Fruit fly (Drosophila melanogaster) whole organism, embryonic: ENCODE data around the gene jhamt.
A peak's percentile ranks its signal among the peaks of the same experiment; 100 is the strongest.

ENCODE experiments used
- Atf6 ChIP-seq: fragments of 200-800 bp; sonication (Bioruptor generic); IDR thresholded peaks from 2 replicates; pipeline ENCODE4 v1.3.6; 2022; ENCODE audit warnings: missing biosample characterization, missing genetic modification characterization
- BEAF-32 ChIP-seq: fragments of 200-800 bp; sonication (Bioruptor generic); optimal IDR thresholded peaks from 3 replicates; lab custom pipeline; 2017; ENCODE audit warnings: missing biosample characterization, missing genetic modification characterization, mild to moderate bottlenecking, moderate library complexity, missing genetic modification reagents
- CG11456 ChIP-seq: fragments of 200-800 bp; sonication (Bioruptor generic); IDR thresholded peaks from 3 replicates; pipeline ENCODE4 v1.3.6; 2022; ENCODE audit warnings: missing biosample characterization, missing genetic modification characterization
- CG12236 ChIP-seq: fragments of 200-800 bp; sonication (Bioruptor generic); optimal IDR thresholded peaks from 2 replicates; lab custom pipeline; 2016; ENCODE audit warnings: missing biosample characterization, missing genetic modification characterization
- CG1233 ChIP-seq: fragments of 200-800 bp; sonication (Bioruptor generic); optimal IDR thresholded peaks from 4 replicates; lab custom pipeline; 2018; ENCODE audit warnings: missing biosample characterization, mild to moderate bottlenecking, missing genetic modification characterization
- CG13424 ChIP-seq: fragments of 200-800 bp; sonication (Bioruptor generic); optimal IDR thresholded peaks from 2 replicates; lab custom pipeline; 2019; ENCODE audit warnings: missing biosample characterization, mild to moderate bottlenecking, missing genetic modification characterization, moderate library complexity
- CG14860 ChIP-seq: fragments of 200-800 bp; sonication (Bioruptor generic); IDR thresholded peaks from 3 replicates; pipeline ENCODE4 v1.3.6; 2022; ENCODE audit warnings: missing biosample characterization, missing genetic modification characterization; ENCODE audit not compliant: partially characterized antibody
- CG17612 ChIP-seq: fragments of 200-800 bp; sonication (Bioruptor generic); IDR thresholded peaks from 2 replicates; pipeline ENCODE4 v1.3.6; 2022; ENCODE audit warnings: missing biosample characterization, missing genetic modification characterization
- CG17802 ChIP-seq: fragments of 200-800 bp; sonication (Bioruptor generic); optimal IDR thresholded peaks from 2 replicates; lab custom pipeline; 2018; ENCODE audit warnings: missing biosample characterization, mild to moderate bottlenecking, missing genetic modification characterization, moderate library complexity
- CG3281 ChIP-seq: fragments of 200-800 bp; sonication (Bioruptor generic); optimal IDR thresholded peaks from 3 replicates; lab custom pipeline; 2017; ENCODE audit warnings: missing biosample characterization, mild to moderate bottlenecking, missing genetic modification characterization
- CG42726 ChIP-seq: fragments of 200-800 bp; sonication (Bioruptor generic); IDR thresholded peaks from 2 replicates; pipeline ENCODE4 v1.3.6; 2022; ENCODE audit warnings: missing biosample characterization, missing genetic modification characterization; ENCODE audit not compliant: partially characterized antibody
- CG5245 ChIP-seq: fragments of 200-800 bp; sonication (Bioruptor generic); optimal IDR thresholded peaks from 3 replicates; lab custom pipeline; 2016; ENCODE audit warnings: missing biosample characterization, missing genetic modification characterization
- CG7987 ChIP-seq: fragments of 200-800 bp; sonication (Bioruptor generic); optimal IDR thresholded peaks from 2 replicates; lab custom pipeline; 2018; ENCODE audit warnings: missing biosample characterization, mild to moderate bottlenecking, missing genetic modification characterization, moderate library complexity
- CG9876 ChIP-seq: fragments of 200-800 bp; sonication (Bioruptor generic); optimal IDR thresholded peaks from 2 replicates; lab custom pipeline; 2016; ENCODE audit warnings: missing biosample characterization, missing genetic modification characterization
- Dp ChIP-seq: fragments of 200-800 bp; sonication (Bioruptor generic); optimal IDR thresholded peaks from 2 replicates; lab custom pipeline; 2018; ENCODE audit warnings: missing biosample characterization, mild to moderate bottlenecking, missing genetic modification characterization, moderate library complexity
- GATAe ChIP-seq: fragments of 200-800 bp; sonication (Bioruptor generic); conservative IDR thresholded peaks from 2 replicates; pipeline ENCODE4 v1.3.6; 2022; ENCODE audit warnings: missing biosample characterization, missing genetic modification characterization
- Gug ChIP-seq: fragments of 200-800 bp; sonication (Bioruptor generic); IDR thresholded peaks from 4 replicates; pipeline ENCODE4 v1.3.6; 2022; ENCODE audit warnings: missing biosample characterization, missing genetic modification characterization
- HLHmδ ChIP-seq: fragments of 200-800 bp; sonication (Bioruptor generic); optimal IDR thresholded peaks from 2 replicates; lab custom pipeline; 2018; ENCODE audit warnings: missing biosample characterization, mild to moderate bottlenecking, missing genetic modification characterization, moderate library complexity
- Hey ChIP-seq: fragments of 200-800 bp; sonication (Bioruptor generic); optimal IDR thresholded peaks from 3 replicates; lab custom pipeline; 2018; ENCODE audit warnings: missing biosample characterization, mild to moderate bottlenecking, missing genetic modification characterization
- Hr3 ChIP-seq: fragments of 200-800 bp; sonication (Bioruptor generic); optimal IDR thresholded peaks from 3 replicates; lab custom pipeline; 2016; ENCODE audit warnings: missing biosample characterization, missing genetic modification characterization
- Mad ChIP-seq: fragments of 200-800 bp; sonication (Bioruptor generic); optimal IDR thresholded peaks from 2 replicates; lab custom pipeline; 2016; ENCODE audit warnings: missing biosample characterization, missing genetic modification characterization
- Med ChIP-seq: fragments of 200-800 bp; sonication (Bioruptor generic); peaks from one replicate; lab custom pipeline; 2016; ENCODE audit warnings: missing biosample characterization, missing genetic modification characterization, mild to moderate bottlenecking, inconsistent platforms, moderate library complexity
- PHDP ChIP-seq: fragments of 200-800 bp; sonication (Bioruptor generic); optimal IDR thresholded peaks from 3 replicates; lab custom pipeline; 2018; ENCODE audit warnings: missing biosample characterization, mild to moderate bottlenecking, missing genetic modification characterization, moderate library complexity
- Rfx ChIP-seq: fragments of 200-800 bp; sonication (Bioruptor generic); IDR thresholded peaks from 2 replicates; pipeline ENCODE4 v1.3.6; 2022; ENCODE audit warnings: missing biosample characterization, missing genetic modification characterization
- amos ChIP-seq: fragments of 200-800 bp; sonication (Bioruptor generic); IDR thresholded peaks from 2 replicates; pipeline ENCODE4 v1.3.6; 2022; ENCODE audit warnings: missing biosample characterization, missing genetic modification characterization; ENCODE audit not compliant: partially characterized antibody
- chn ChIP-seq: fragments of 200-800 bp; sonication (Bioruptor generic); optimal IDR thresholded peaks from 2 replicates; lab custom pipeline; 2016; ENCODE audit warnings: missing biosample characterization, missing genetic modification characterization
- corto ChIP-seq: fragments of 200-800 bp; sonication (Bioruptor generic); optimal IDR thresholded peaks from 2 replicates; lab custom pipeline; 2016; ENCODE audit warnings: missing biosample characterization, mild to moderate bottlenecking, missing genetic modification characterization, moderate library complexity
- cwo ChIP-seq: fragments of 200-800 bp; sonication (Bioruptor generic); optimal IDR thresholded peaks from 3 replicates; lab custom pipeline; 2017; ENCODE audit warnings: missing biosample characterization, missing genetic modification characterization, mild to moderate bottlenecking, moderate library complexity, missing genetic modification reagents
- danr ChIP-seq: fragments of 200-800 bp; sonication (Bioruptor generic); IDR thresholded peaks from 2 replicates; pipeline ENCODE4 v1.3.6; 2022; ENCODE audit warnings: missing biosample characterization, missing genetic modification characterization
- eve ChIP-seq, 2 experiments: fragments of >200 bp; optimal IDR thresholded peaks; 2 replicates each; lab custom pipeline; 2017; ENCODE audit warnings: missing biosample characterization in 2 of 2, missing genetic modification characterization in 2 of 2
- ewg ChIP-seq: fragments of 200-800 bp; sonication (Bioruptor generic); optimal IDR thresholded peaks from 3 replicates; lab custom pipeline; 2017; ENCODE audit warnings: mild to moderate bottlenecking, missing biosample characterization, missing genetic modification reagents, missing genetic modification characterization
- gem ChIP-seq: fragments of 200-800 bp; sonication (Bioruptor generic); optimal IDR thresholded peaks from 2 replicates; lab custom pipeline; 2019; ENCODE audit warnings: missing biosample characterization, mild to moderate bottlenecking, missing genetic modification characterization, moderate library complexity
- grau ChIP-seq: fragments of 200-800 bp; optimal IDR thresholded peaks from 3 replicates; lab custom pipeline; 2019; ENCODE audit warnings: missing biosample characterization, mild to moderate bottlenecking, missing genetic modification characterization, moderate library complexity
- gsb ChIP-seq: fragments of 200-800 bp; sonication (Bioruptor generic); IDR thresholded peaks from 2 replicates; pipeline ENCODE4 v1.3.6; 2022; ENCODE audit warnings: missing biosample characterization, missing genetic modification characterization
- hb ChIP-seq: fragments of 200-800 bp; sonication (Bioruptor generic); IDR thresholded peaks from 3 replicates; pipeline ENCODE4 v1.3.6; 2022; ENCODE audit warnings: missing biosample characterization, missing genetic modification characterization; ENCODE audit not compliant: partially characterized antibody
- hbn ChIP-seq: fragments of 200-800 bp; sonication (Bioruptor generic); IDR thresholded peaks from 2 replicates; pipeline ENCODE4 v1.3.6; 2022; ENCODE audit warnings: missing biosample characterization, missing genetic modification characterization; ENCODE audit not compliant: partially characterized antibody
- jumu ChIP-seq: fragments of 200-800 bp; sonication (Bioruptor generic); optimal IDR thresholded peaks from 3 replicates; lab custom pipeline; 2016; ENCODE audit warnings: missing biosample characterization, missing genetic modification characterization
- kah ChIP-seq: fragments of 200-800 bp; sonication (Bioruptor generic); optimal IDR thresholded peaks from 2 replicates; lab custom pipeline; 2018; ENCODE audit warnings: missing biosample characterization, mild to moderate bottlenecking, missing genetic modification characterization
- nau ChIP-seq: fragments of 200-800 bp; sonication (Bioruptor generic); optimal IDR thresholded peaks from 3 replicates; lab custom pipeline; 2017; ENCODE audit warnings: missing biosample characterization, mild to moderate bottlenecking, missing genetic modification characterization, missing genetic modification reagents
- oc ChIP-seq: fragments of 200-800 bp; sonication (Bioruptor generic); optimal IDR thresholded peaks from 2 replicates; lab custom pipeline; 2018; ENCODE audit warnings: missing biosample characterization, mild to moderate bottlenecking, missing genetic modification characterization, moderate library complexity
- pan ChIP-seq, 4 experiments: fragments of >200 bp in 3 of 4; fragments of 200-800 bp in 1 of 4; sonication (Bioruptor generic) in 1 of 4; optimal IDR thresholded peaks in 3 of 4; IDR thresholded peaks in 1 of 4; 2 replicates each; pipeline versions ENCODE4 v1.3.6 to Lab custom; 2017 to 2022; ENCODE audit warnings: missing biosample characterization in 2 of 4, missing genetic modification characterization in 2 of 4, mixed read lengths in 1 of 4
- pb ChIP-seq: fragments of 200-800 bp; sonication (Bioruptor generic); optimal IDR thresholded peaks from 3 replicates; lab custom pipeline; 2016; ENCODE audit warnings: missing biosample characterization, missing genetic modification characterization
- pros ChIP-seq: fragments of 200-800 bp; sonication (Bioruptor generic); optimal IDR thresholded peaks from 3 replicates; lab custom pipeline; 2019; ENCODE audit warnings: missing biosample characterization, mild to moderate bottlenecking, missing genetic modification characterization, moderate library complexity
- salm ChIP-seq: fragments of 200-800 bp; sonication (Bioruptor generic); optimal IDR thresholded peaks from 2 replicates; lab custom pipeline; 2018; ENCODE audit warnings: missing biosample characterization, mild to moderate bottlenecking, missing genetic modification characterization
- tx ChIP-seq: fragments of 200-800 bp; sonication (Bioruptor generic); optimal IDR thresholded peaks from 2 replicates; lab custom pipeline; 2016; ENCODE audit warnings: missing biosample characterization, missing genetic modification characterization
- unpg ChIP-seq: fragments of 200-800 bp; sonication (Bioruptor generic); optimal IDR thresholded peaks from 3 replicates; lab custom pipeline; 2018; ENCODE audit warnings: missing biosample characterization, mild to moderate bottlenecking, missing genetic modification characterization, moderate library complexity
- vnd ChIP-seq: fragments of 200-800 bp; sonication (Bioruptor generic); IDR thresholded peaks from 3 replicates; pipeline ENCODE4 v1.3.6; 2022; ENCODE audit warnings: missing biosample characterization, missing genetic modification characterization; ENCODE audit not compliant: partially characterized antibody

jhamt gene

dm6 chr2L:16350742-16351568 is 14.7 kb upstream of the jhamt start (continued):
- TF ChIP-seq ewg = peak; percentile 97
- TF ChIP-seq PHDP = peak; percentile 99
- TF ChIP-seq CG14860 (GFP tag; lab: Robert Waterston, UW) = 0 out of 3 replicates have a peak, but pooled peaks have one; percentile 14
- peak; percentile 93 for TF ChIP-seq CG9876 (GFP tag; lab: Kevin White, UChicago)
- peak; percentile 76 to 100 for TF ChIP-seq eve (GFP tag; optimal IDR thresholded peaks at IDR 0.05; lab: Kevin White, UChicago)
- TF ChIP-seq pb (GFP tag; lab: Kevin White, UChicago) = peak; percentile 95
- peak; percentile 89 for TF ChIP-seq CG17802 (tag; lab: Kevin White, UChicago)
- no peak for TF ChIP-seq hbn (GFP tag; lab: Robert Waterston, UW)
- peak; percentile 96 for TF ChIP-seq Hey (tag; lab: Kevin White, UChicago)
- peak; percentile 100 for TF ChIP-seq CG13424 (tag; lab: Kevin White, UChicago)
- peak; percentile 99 for TF ChIP-seq Atf6 (GFP tag; lab: Robert Waterston, UW)
- TF ChIP-seq amos (GFP tag; lab: Robert Waterston, UW) = no peak; the same call in 1 of the 2 replicates
- peak; percentile 97 for TF ChIP-seq gsb (GFP tag; lab: Robert Waterston, UW)
- peak; percentile 97 for TF ChIP-seq kah (GFP tag; lab: Kevin White, UChicago)
- TF ChIP-seq Dp (GFP tag; lab: Kevin White, UChicago) = peak; percentile 34
- no peak; the same call in 1 of the 2 replicates for TF ChIP-seq CG42726 (GFP tag; lab: Robert Waterston, UW)
- peak; percentile 93 for TF ChIP-seq GATAe (GFP tag; lab: Robert Waterston, UW)
- peak; percentile 99 for TF ChIP-seq oc
- TF ChIP-seq Med (GFP tag; lab: Kevin White, UChicago) = peak; percentile 100
- TF ChIP-seq cwo = peak; percentile 98
- peak; percentile 94 for TF ChIP-seq CG12236 (GFP tag; lab: Kevin White, UChicago)
- peak; percentile 99 for TF ChIP-seq unpg (GFP tag; lab: Kevin White, UChicago)
- no peak for TF ChIP-seq hb (GFP tag; lab: Robert Waterston, UW)
- peak; percentile 89 for TF ChIP-seq pros (GFP tag; lab: Kevin White, UChicago)
- TF ChIP-seq CG5245 (GFP tag; lab: Kevin White, UChicago) = peak; percentile 99
- peak; percentile 98 for TF ChIP-seq Hr3 (GFP tag; lab: Kevin White, UChicago)
- TF ChIP-seq jumu (GFP tag; lab: Kevin White, UChicago) = peak; percentile 97
- TF ChIP-seq corto = peak; percentile 94
- no peak for TF ChIP-seq pan (optimal IDR thresholded peaks at IDR 0.05; lab: Kevin White, UChicago)
- peak in 1 of 2 experiments; percentile 99 for TF ChIP-seq pan (GFP tag; optimal IDR thresholded peaks at IDR 0.05 in 1 of 2, IDR thresholded peaks at IDR 0.05 in 1 of 2)
- no peak for TF ChIP-seq vnd (GFP tag; lab: Robert Waterston, UW)
- peak; percentile 99 for TF ChIP-seq Rfx (GFP tag; lab: Robert Waterston, UW)
- peak; percentile 98 for TF ChIP-seq CG11456 (GFP tag; lab: Robert Waterston, UW)
- no peak for TF ChIP-seq BEAF-32
- peak; percentile 98 for TF ChIP-seq CG17612
- TF ChIP-seq chn (GFP tag; lab: Kevin White, UChicago) = peak; percentile 99
- peak; percentile 99 for TF ChIP-seq CG1233 (GFP tag; lab: Kevin White, UChicago)
- peak; percentile 97 for TF ChIP-seq tx (GFP tag; lab: Kevin White, UChicago)
- TF ChIP-seq Gug (GFP tag; lab: Robert Waterston, UW) = peak; percentile 95
- peak; percentile 99 for TF ChIP-seq CG3281
- TF ChIP-seq Mad = peak; percentile 98
- peak; percentile 1 for TF ChIP-seq HLHmδ
- TF ChIP-seq salm (tag; lab: Kevin White, UChicago) = peak; percentile 99
- peak; percentile 100 for TF ChIP-seq gem (tag; lab: Kevin White, UChicago)
- TF ChIP-seq danr (GFP tag; lab: Robert Waterston, UW) = peak; percentile 98
- TF ChIP-seq CG7987 (GFP tag; lab: Kevin White, UChicago) = peak; percentile 97
- peak; percentile 99 for TF ChIP-seq nau (GFP tag; lab: Kevin White, UChicago)
- TF ChIP-seq grau (tag; lab: Kevin White, UChicago) = peak; percentile 99
